Worm (Caenorhabditis elegans): ENCODE data around the gene C06A6.2.

The C06A6.2 gene

ce11 chrIV:7881166-7881565 is 34.7 kb downstream of the C06A6.2 start:
- TF ChIP-seq mec-3 (tag; optimal IDR thresholded peaks at IDR 0.05; ENCODE audit: borderline replicate concordance) (no peak), ceh-2 (tag; optimal IDR thresholded peaks at IDR 0.05) (no peak), odd-2 (tag; optimal IDR thresholded peaks at IDR 0.05) (no peak), unc-42 (tag; optimal IDR thresholded peaks at IDR 0.05) (no peak), madf-2 (tag; optimal IDR thresholded peaks at IDR 0.05) (no peak), fax-1 (tag; optimal IDR thresholded peaks at IDR 0.05) (no peak), tbx-7 (tag; optimal IDR thresholded peaks at IDR 0.05) (no peak), che-1 (tag; optimal IDR thresholded peaks at IDR 0.05) (no peak), nhr-232 (tag; optimal IDR thresholded peaks at IDR 0.05) (no peak), pha-4 (tag; optimal IDR thresholded peaks at IDR 0.05) (no peak), F13H6.1 (tag; optimal IDR thresholded peaks at IDR 0.05) (no peak), unc-55 (GFP tag; optimal IDR thresholded peaks at IDR 0.05) (no peak), lin-11 (tag; optimal IDR thresholded peaks at IDR 0.05) (no peak), pag-3 (tag; optimal IDR thresholded peaks at IDR 0.05; ENCODE audit: borderline replicate concordance) (no peak), ref-2 (tag; optimal IDR thresholded peaks at IDR 0.05) (no peak)

ce11 chrIV:7881726-7882125 is 35.3 kb downstream of the C06A6.2 start, which contains the start of gene atic-1:
TSS of gene atic-1 (plus strand) at chrIV:7882026.
- TF ChIP-seq ceh-30 (tag; optimal IDR thresholded peaks at IDR 0.05), result no peak
- no peak for TF ChIP-seq sdc-2 (tag; optimal IDR thresholded peaks at IDR 0.05)
- TF ChIP-seq ceh-48 (tag; optimal IDR thresholded peaks at IDR 0.05), result no peak
- TF ChIP-seq pha-2 (tag; optimal IDR thresholded peaks at IDR 0.05), result no peak
- no peak for TF ChIP-seq ceh-31 (tag; optimal IDR thresholded peaks at IDR 0.05)
- no peak for TF ChIP-seq ceh-24 (tag; optimal IDR thresholded peaks at IDR 0.05)
- TF ChIP-seq syd-9 (tag; optimal IDR thresholded peaks at IDR 0.05), result no peak
- TF ChIP-seq pax-1 (tag; optimal IDR thresholded peaks at IDR 0.05), result no peak
- TF ChIP-seq ceh-34 (tag; optimal IDR thresholded peaks at IDR 0.05), result no peak
- no peak for TF ChIP-seq pqm-1 (tag; optimal IDR thresholded peaks at IDR 0.05)
- no peak for TF ChIP-seq ceh-2 (tag; optimal IDR thresholded peaks at IDR 0.05)
- TF ChIP-seq hlh-15 (tag; optimal IDR thresholded peaks at IDR 0.05), result no peak
- TF ChIP-seq gmeb-2 (tag; optimal IDR thresholded peaks at IDR 0.05), result no peak
- TF ChIP-seq nhr-232 (tag; optimal IDR thresholded peaks at IDR 0.05), result no peak
- no peak for TF ChIP-seq lim-6 (tag; optimal IDR thresholded peaks at IDR 0.05)
- TF ChIP-seq ceh-14 (tag; optimal IDR thresholded peaks at IDR 0.05), result no peak
- TF ChIP-seq sox-2 (GFP tag; IDR thresholded peaks at IDR 0.05), result no peak
- TF ChIP-seq T23F11.4 (GFP tag; optimal IDR thresholded peaks at IDR 0.05), result no peak
- TF ChIP-seq hlh-13 (GFP tag; optimal IDR thresholded peaks at IDR 0.05), result no peak
- TF ChIP-seq unc-86 (tag; optimal IDR thresholded peaks at IDR 0.05), result no peak

ce11 chrIV:7897443-7897842 is 51.0 kb downstream of the C06A6.2 start, which contains the start of gene ilys-4:
TSS of gene ilys-4 (minus strand) at chrIV:7897543.
- no peak for TF ChIP-seq sox-2 (GFP tag; IDR thresholded peaks at IDR 0.05)

ce11 chrIV:7897953-7898352 is 51.5 kb downstream of the C06A6.2 start:
- TF ChIP-seq unc-55 (GFP tag; optimal IDR thresholded peaks at IDR 0.05) (no peak), dmd-4 (tag; optimal IDR thresholded peaks at IDR 0.05; ENCODE audit: borderline replicate concordance) (no peak), fax-1 (tag; optimal IDR thresholded peaks at IDR 0.05) (no peak), K09A11.1 (tag; optimal IDR thresholded peaks at IDR 0.05; ENCODE audit: insufficient read depth) (no peak), pros-1 (tag; optimal IDR thresholded peaks at IDR 0.05) (no peak), pag-3 (tag; optimal IDR thresholded peaks at IDR 0.05; ENCODE audit: borderline replicate concordance) (no peak), sox-2 (GFP tag; IDR thresholded peaks at IDR 0.05) (no peak), ceh-6 (GFP tag; optimal IDR thresholded peaks at IDR 0.05) (no peak), hlh-13 (GFP tag; optimal IDR thresholded peaks at IDR 0.05) (no peak), hlh-15 (tag; optimal IDR thresholded peaks at IDR 0.05) (no peak)

Measured in whole organism, late embryonic.